Worm (Caenorhabditis elegans) whole organism, young adult: ENCODE results near the gene T10F2.2.

Experiments
- B0035.1 ChIP-seq: sonication (generic microtip); optimal IDR thresholded peaks from 2 replicates; lab custom pipeline; 2016; ENCODE audit warnings: missing genetic modification characterization, mild to moderate bottlenecking, missing compliant biosample characterization, missing genotype, missing genetic modification reagents
- F33H1.4 ChIP-seq: fragments of 200-800 bp; sonication (Bioruptor generic); IDR thresholded peaks from 2 replicates; pipeline ENCODE4 v1.3.6; 2022; ENCODE audit warnings: missing genetic modification reagents, missing genetic modification characterization, missing compliant biosample characterization
- T07F8.4 ChIP-seq: sonication (generic microtip); optimal IDR thresholded peaks from 2 replicates; lab custom pipeline; 2016; ENCODE audit warnings: mild to moderate bottlenecking, missing genetic modification characterization, moderate library complexity, missing compliant biosample characterization
- T26A5.8 ChIP-seq: sonication (generic microtip); optimal IDR thresholded peaks from 2 replicates; lab custom pipeline; 2016; ENCODE audit warnings: missing genetic modification characterization, missing compliant biosample characterization
- Y95B8A.8 ChIP-seq: fragments of 200-800 bp; sonication (Bioruptor generic); IDR thresholded peaks from 2 replicates; pipeline ENCODE4 v1.3.6; 2022; ENCODE audit warnings: missing genetic modification reagents, missing genetic modification characterization, missing compliant biosample characterization
- akir-1 ChIP-seq: fragments of 200-800 bp; sonication (Bioruptor generic); optimal IDR thresholded peaks from 2 replicates; lab custom pipeline; 2018; ENCODE audit warnings: mild to moderate bottlenecking, missing genetic modification characterization, moderate library complexity, missing compliant biosample characterization
- attf-3 ChIP-seq: fragments of 200-800 bp; sonication (Bioruptor generic); conservative IDR thresholded peaks from 2 replicates; pipeline ENCODE4 v1.3.6; 2022; ENCODE audit warnings: missing genetic modification reagents, missing genetic modification characterization, missing compliant biosample characterization
- attf-5 ChIP-seq: fragments of 200-800 bp; sonication (Bioruptor generic); optimal IDR thresholded peaks from 2 replicates; lab custom pipeline; 2018; ENCODE audit warnings: mild to moderate bottlenecking, missing genetic modification characterization, missing compliant biosample characterization
- efl-1 ChIP-seq: fragments of 150-350 bp; optimal IDR thresholded peaks from 2 replicates; lab custom pipeline; 2014; ENCODE audit warnings: missing biosample characterization, missing genetic modification reagents, missing genetic modification characterization
- egl-44 ChIP-seq: fragments of 200-800 bp; sonication (Bioruptor generic); IDR thresholded peaks from 2 replicates; pipeline ENCODE4 v1.3.6; 2022; ENCODE audit warnings: missing genetic modification reagents, missing genetic modification characterization, missing compliant biosample characterization
- egrh-3 ChIP-seq: fragments of 200-800 bp; sonication (Bioruptor generic); IDR thresholded peaks from 2 replicates; pipeline ENCODE4 v1.3.6; 2022; ENCODE audit warnings: missing genetic modification reagents, missing genetic modification characterization, missing compliant biosample characterization
- ekl-4 ChIP-seq: fragments of 200-800 bp; sonication (Bioruptor generic); IDR thresholded peaks from 2 replicates; pipeline ENCODE4 v1.3.6; 2022; ENCODE audit warnings: missing genetic modification reagents, missing genetic modification characterization, missing compliant biosample characterization
- ets-4 ChIP-seq: fragments of 200-800 bp; sonication (Bioruptor generic); optimal IDR thresholded peaks from 2 replicates; lab custom pipeline; 2018; ENCODE audit warnings: mild to moderate bottlenecking, missing genetic modification characterization, missing compliant biosample characterization
- him-1 ChIP-seq: sonication (generic microtip); optimal IDR thresholded peaks from 2 replicates; lab custom pipeline; 2016; ENCODE audit warnings: missing genotype, missing genetic modification reagents, missing genetic modification characterization, missing compliant biosample characterization
- hrde-1 ChIP-seq: sonication (generic microtip); optimal IDR thresholded peaks from 2 replicates; lab custom pipeline; 2016; ENCODE audit warnings: missing genetic modification characterization, mild to moderate bottlenecking, missing compliant biosample characterization, moderate library complexity, missing genotype, missing genetic modification reagents, borderline replicate concordance
- let-607 ChIP-seq, 2 experiments: fragments of 200-800 bp in 1 of 2; sonication (Bioruptor generic) in 1 of 2; sonication (generic microtip) in 1 of 2; optimal IDR thresholded peaks; 2 replicates each; lab custom pipeline; 2016 to 2018; ENCODE audit warnings: mild to moderate bottlenecking in 2 of 2, missing compliant biosample characterization in 2 of 2, missing genetic modification characterization in 2 of 2, moderate library complexity in 2 of 2, missing genotype in 1 of 2
- lin-35 ChIP-seq, 3 experiments: fragments of 150-350 bp in 2 of 3; sonication (generic microtip) in 1 of 3; optimal IDR thresholded peaks; 2 replicates each; lab custom pipeline; 2014 to 2018; ENCODE audit warnings: missing biosample characterization in 3 of 3, missing genetic modification characterization in 3 of 3, missing genetic modification reagents in 3 of 3
- lin-54 ChIP-seq: fragments of 200-800 bp; sonication (Bioruptor generic); optimal IDR thresholded peaks from 2 replicates; lab custom pipeline; 2018; ENCODE audit warnings: mild to moderate bottlenecking, missing genetic modification characterization, missing compliant biosample characterization
- lsl-1 ChIP-seq: fragments of 200-800 bp; sonication (Bioruptor generic); optimal IDR thresholded peaks from 2 replicates; lab custom pipeline; 2018; ENCODE audit warnings: mild to moderate bottlenecking, missing genetic modification characterization, moderate library complexity, missing compliant biosample characterization
- madf-6 ChIP-seq: fragments of 200-800 bp; sonication (Bioruptor generic); IDR thresholded peaks from 2 replicates; pipeline ENCODE4 v1.3.6; 2022; ENCODE audit warnings: missing genetic modification reagents, missing genetic modification characterization, missing compliant biosample characterization
- mcd-1 ChIP-seq: fragments of 200-800 bp; sonication (Bioruptor generic); IDR thresholded peaks from 2 replicates; pipeline ENCODE4 v1.3.6; 2022; ENCODE audit warnings: missing genetic modification reagents, missing genetic modification characterization, missing compliant biosample characterization
- mes-4 ChIP-seq: sonication (generic microtip); optimal IDR thresholded peaks from 2 replicates; lab custom pipeline; 2016; ENCODE audit warnings: missing genotype, missing genetic modification characterization, missing compliant biosample characterization
- nfyb-1 ChIP-seq: fragments of 200-800 bp; sonication (Bioruptor generic); IDR thresholded peaks from 2 replicates; pipeline ENCODE4 v1.3.6; 2022; ENCODE audit warnings: missing genetic modification reagents, missing genetic modification characterization, missing compliant biosample characterization
- pbrm-1 ChIP-seq: fragments of 200-800 bp; sonication (Bioruptor generic); IDR thresholded peaks from 2 replicates; pipeline ENCODE4 v1.3.6; 2022; ENCODE audit warnings: missing genetic modification reagents, missing genetic modification characterization, missing compliant biosample characterization
- pha-4 ChIP-seq: fragments of 150-350 bp; sonication (generic microtip); optimal IDR thresholded peaks from 2 replicates; lab custom pipeline; 2014; ENCODE audit warnings: missing biosample characterization, missing genetic modification reagents, missing genetic modification characterization
- rcor-1 ChIP-seq: fragments of 200-800 bp; sonication (Bioruptor generic); IDR thresholded peaks from 2 replicates; pipeline ENCODE4 v1.3.6; 2022; ENCODE audit warnings: missing genetic modification reagents, missing genetic modification characterization, missing compliant biosample characterization
- somi-1 ChIP-seq: fragments of 200-800 bp; sonication (Bioruptor generic); optimal IDR thresholded peaks from 2 replicates; lab custom pipeline; 2018; ENCODE audit warnings: mild to moderate bottlenecking, missing genetic modification characterization, missing compliant biosample characterization
- tlf-1 ChIP-seq: fragments of 200-800 bp; sonication (Bioruptor generic); optimal IDR thresholded peaks from 2 replicates; lab custom pipeline; 2018; ENCODE audit warnings: mild to moderate bottlenecking, missing genetic modification characterization, missing compliant biosample characterization
- unc-130 ChIP-seq: sonication (generic microtip); optimal IDR thresholded peaks from 2 replicates; lab custom pipeline; 2016; ENCODE audit warnings: missing genetic modification reagents, missing genetic modification characterization, missing compliant biosample characterization
- zim-3 ChIP-seq: sonication (generic microtip); optimal IDR thresholded peaks from 2 replicates; lab custom pipeline; 2017; ENCODE audit warnings: mild to moderate bottlenecking, missing genetic modification characterization, moderate library complexity, missing compliant biosample characterization
- ztf-22 ChIP-seq: fragments of 200-800 bp; sonication (Bioruptor generic); optimal IDR thresholded peaks from 2 replicates; lab custom pipeline; 2018; ENCODE audit warnings: mild to moderate bottlenecking, missing genetic modification characterization, moderate library complexity, missing compliant biosample characterization
- ztf-3 ChIP-seq: fragments of 200-800 bp; sonication (Bioruptor generic); optimal IDR thresholded peaks from 2 replicates; lab custom pipeline; 2018; ENCODE audit warnings: mild to moderate bottlenecking, missing genetic modification characterization, missing compliant biosample characterization

Gene T10F2.2

DNA sequence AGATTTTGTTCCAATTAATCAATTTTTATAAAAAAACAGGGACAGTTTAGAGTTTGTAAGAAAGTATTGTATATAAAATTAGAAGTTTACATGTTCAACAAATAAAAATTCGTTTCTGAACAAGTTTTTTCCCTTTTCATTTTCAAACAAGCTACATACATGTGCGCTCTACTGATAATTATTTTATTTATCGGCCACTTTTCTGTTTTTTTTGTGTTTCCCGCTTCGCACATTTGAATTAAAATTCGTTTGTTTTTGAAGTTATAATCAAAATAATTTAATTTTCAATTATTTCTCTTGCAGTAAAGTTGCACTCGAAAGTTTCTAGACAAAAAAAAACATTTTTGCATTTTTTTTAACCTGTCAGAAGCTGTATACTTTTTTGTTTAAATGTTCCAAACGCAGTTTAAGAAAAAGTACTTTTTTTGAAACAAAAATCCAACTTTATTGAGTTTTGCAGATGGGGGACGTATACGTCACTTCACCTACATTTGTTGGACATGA lies 25.6 kb upstream of the T10F2.2 start, which contains the start of gene hira-1 (continued):
- TF ChIP-seq attf-5 (GFP tag; lab: Kevin White, UChicago) (peak; percentile 17), him-1 (tag; lab: Kevin White, UChicago) (no peak), nfyb-1 (GFP tag; lab: Robert Waterston, UW) (no peak), unc-130 (GFP tag; lab: Kevin White, UChicago) (no peak), lin-35 (GFP tag; optimal IDR thresholded peaks at IDR 0.05; lab: Kevin White, UChicago) (peak in 1 of 3 experiments; percentile 42), B0035.1 (tag; lab: Kevin White, UChicago) (no peak), rcor-1 (GFP tag; lab: Robert Waterston, UW) (no peak), pha-4 (no peak)
- TF ChIP-seq, all 124 proteins: peak for 5

ce11 chrIII:5190179-5190578 lies 25.1 kb upstream of the T10F2.2 start:
- TF ChIP-seq attf-3 (GFP tag; lab: Robert Waterston, UW) (0 out of 2 replicates have a peak, but pooled peaks have one; percentile 16), mcd-1 (GFP tag; lab: Robert Waterston, UW) (0 out of 2 replicates have a peak, but pooled peaks have one; percentile 28), lin-35 (GFP tag; optimal IDR thresholded peaks at IDR 0.05; lab: Kevin White, UChicago) (peak in 1 of 3 experiments; percentile 16), unc-130 (GFP tag; lab: Kevin White, UChicago) (peak; percentile 26), somi-1 (GFP tag; lab: Kevin White, UChicago) (no peak), hrde-1 (tag; lab: Kevin White, UChicago) (no peak), efl-1 (GFP tag; lab: Kevin White, UChicago) (peak; percentile 42), lin-54 (GFP tag; lab: Kevin White, UChicago) (peak; percentile 80), madf-6 (peak; percentile 63), let-607 (tag; optimal IDR thresholded peaks at IDR 0.05; lab: Kevin White, UChicago) (no peak), F33H1.4 (peak; percentile 37), mes-4 (no peak), T07F8.4 (tag; lab: Kevin White, UChicago) (no peak)

ce11 chrIII:5188426-5188825 lies 23.3 kb upstream of the T10F2.2 start, which contains the start of gene K10D2.8:
TSS of gene K10D2.8 (plus strand) at chrIII:5188726.
- TF ChIP-seq ets-4 (GFP tag; lab: Kevin White, UChicago) (no peak), ekl-4 (GFP tag; lab: Robert Waterston, UW) (0 out of 2 replicates have a peak, but pooled peaks have one; percentile 2)
- TF ChIP-seq, all 124 proteins: peak for 1

DNA sequence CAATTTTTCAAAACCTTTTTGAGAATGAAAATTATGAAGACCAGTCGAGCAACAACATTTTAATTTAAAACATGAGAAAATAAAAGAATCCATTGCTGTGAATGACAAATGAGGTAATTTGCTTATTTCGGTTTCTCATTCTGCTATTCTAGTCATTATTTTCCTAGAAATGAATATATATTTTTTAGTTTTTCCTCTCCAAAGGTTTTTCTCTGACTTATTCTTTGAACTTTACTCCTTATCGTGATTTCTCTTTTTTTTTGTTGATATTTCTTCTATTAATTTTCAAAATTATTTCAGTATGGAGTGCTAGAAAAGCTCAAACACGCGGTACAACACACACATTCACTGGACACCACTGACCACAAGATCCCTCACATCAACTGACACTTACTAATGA lies 20.5 kb upstream of the T10F2.2 start, which contains the start of gene pup-2:
TSS of gene pup-2 (plus strand) at position 301 of the 400 bp plus-strand sequence.
- TF ChIP-seq mes-4 (no peak), egl-44 (GFP tag; lab: Robert Waterston, UW) (no peak), lsl-1 (GFP tag; lab: Kevin White, UChicago) (no peak), akir-1 (no peak), zim-3 (tag; lab: Kevin White, UChicago) (no peak)

DNA sequence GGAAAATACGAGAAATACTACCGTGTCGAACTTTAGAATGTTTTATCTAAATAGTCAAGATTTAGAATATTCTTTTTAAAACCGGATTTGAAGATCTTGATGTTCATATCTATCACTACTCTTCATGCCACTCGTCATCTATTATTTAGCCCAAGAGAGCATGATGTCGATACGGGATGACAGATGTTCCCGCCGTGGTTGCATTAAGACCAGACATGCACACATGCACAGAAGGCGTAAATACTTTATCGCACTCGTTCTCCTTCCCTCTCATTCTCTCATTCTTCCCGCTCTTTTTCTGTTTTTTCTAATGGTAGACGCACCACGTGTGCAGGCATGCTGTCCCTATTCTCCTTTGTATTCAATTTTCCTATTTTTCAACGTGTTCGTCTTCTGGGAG lies 18.3 kb upstream of the T10F2.2 start:
- no peak for TF ChIP-seq egrh-3 (GFP tag; lab: Robert Waterston, UW)
- no peak for TF ChIP-seq ztf-3
- no peak for TF ChIP-seq Y95B8A.8 (GFP tag; lab: Robert Waterston, UW)
- no peak for TF ChIP-seq T26A5.8 (tag; lab: Kevin White, UChicago)
- no peak for TF ChIP-seq tlf-1 (GFP tag; lab: Kevin White, UChicago)
- no peak for TF ChIP-seq pbrm-1 (GFP tag; lab: Robert Waterston, UW)
- no peak for TF ChIP-seq ztf-22 (GFP tag; lab: Kevin White, UChicago)
